Worm (Caenorhabditis elegans): ENCODE results near the gene K05F6.10.

- TF ChIP-seq dmd-4 (tag; optimal IDR thresholded peaks at IDR 0.05) (no peak), mdl-1 (tag; optimal IDR thresholded peaks at IDR 0.05) (no peak), ztf-11 (tag; optimal IDR thresholded peaks at IDR 0.05) (no peak), nhr-12 (tag; optimal IDR thresholded peaks at IDR 0.05) (no peak), skn-1 (tag; optimal IDR thresholded peaks at IDR 0.05) (no peak), nhr-77 (tag; optimal IDR thresholded peaks at IDR 0.05) (no peak), lin-39 (tag; optimal IDR thresholded peaks at IDR 0.05) (no peak), R02D3.7 (tag; optimal IDR thresholded peaks at IDR 0.05) (no peak), elt-3 (tag; optimal IDR thresholded peaks at IDR 0.05) (no peak), zag-1 (tag; optimal IDR thresholded peaks at IDR 0.05) (no peak), nhr-11 (tag; optimal IDR thresholded peaks at IDR 0.05) (no peak), ztf-1 (GFP tag; conservative IDR thresholded peaks at IDR 0.05) (no peak), ztf-4 (tag; optimal IDR thresholded peaks at IDR 0.05) (no peak)
Measured at ce11 chrII:1535931-1536330, 40.0 kb downstream of the K05F6.10 start, which contains the start of gene fbxb-43.

Measured in whole organism, L2 larva.